Worm (Caenorhabditis elegans): Measurements from ENCODE around the gene rnr-2.

Gene rnr-2

ce11 chrIII:4096370-4096842, 1.7 kb upstream of the rnr-2 start (continued):
- TF ChIP-seq C04F5.9 (tag; optimal IDR thresholded peaks at IDR 0.05) (no peak), ces-1 (GFP tag; optimal IDR thresholded peaks at IDR 0.05) (no peak), F16B12.6 (tag; optimal IDR thresholded peaks at IDR 0.05) (peak; percentile 55), ceh-8 (GFP tag; optimal IDR thresholded peaks at IDR 0.05) (no peak), xbp-1 (tag; optimal IDR thresholded peaks at IDR 0.05) (no peak), ceh-82 (tag; optimal IDR thresholded peaks at IDR 0.05) (no peak), unc-62 (GFP tag; optimal IDR thresholded peaks at IDR 0.05) (no peak), jun-1 (tag; optimal IDR thresholded peaks at IDR 0.05) (no peak), unc-86 (tag; optimal IDR thresholded peaks at IDR 0.05) (no peak), nhr-85 (tag) (peak; percentile 72), hlh-17 (GFP tag; optimal IDR thresholded peaks at IDR 0.05; ENCODE audit: borderline replicate concordance) (no peak), nhr-90 (tag; optimal IDR thresholded peaks at IDR 0.05; ENCODE audit: poor library complexity) (no peak), nhr-11 (tag; optimal IDR thresholded peaks at IDR 0.05) (no peak), hpl-2 (GFP tag; optimal IDR thresholded peaks at IDR 0.05) (no peak), lin-15B (tag; optimal IDR thresholded peaks at IDR 0.05) (no peak), zag-1 (tag; optimal IDR thresholded peaks at IDR 0.05) (no peak), nhr-47 (tag; optimal IDR thresholded peaks at IDR 0.05) (peak; percentile 6), fkh-10 (GFP tag; optimal IDR thresholded peaks at IDR 0.05) (no peak), aly-2 (tag; optimal IDR thresholded peaks at IDR 0.05) (no peak), snu-23 (GFP tag; optimal IDR thresholded peaks at IDR 0.05) (peak; percentile 22), fkh-4 (tag; optimal IDR thresholded peaks at IDR 0.05; ENCODE audit: borderline replicate concordance) (no peak), blmp-1 (tag; optimal IDR thresholded peaks at IDR 0.05) (no peak), hlh-4 (tag; optimal IDR thresholded peaks at IDR 0.05) (no peak), elt-3 (tag; optimal IDR thresholded peaks at IDR 0.05) (no peak), lir-3 (tag; optimal IDR thresholded peaks at IDR 0.05; ENCODE audit: poor library complexity) (no peak), zip-4 (GFP tag; optimal IDR thresholded peaks at IDR 0.05) (no peak), egl-27 (tag; optimal IDR thresholded peaks at IDR 0.05) (no peak), nhr-237 (tag; optimal IDR thresholded peaks at IDR 0.05) (no peak), Y116A8C.19 (tag; optimal IDR thresholded peaks at IDR 0.05; ENCODE audit: borderline replicate concordance) (no peak), sup-37 (GFP tag; optimal IDR thresholded peaks at IDR 0.05) (no peak), lin-35 (GFP tag; optimal IDR thresholded peaks at IDR 0.05) (peak in 1 of 2 experiments; percentile 22)

- TF ChIP-seq blmp-1 (tag; optimal IDR thresholded peaks at IDR 0.05) (peak; percentile 8), sox-4 (tag; optimal IDR thresholded peaks at IDR 0.05) (no peak), egl-13 (tag; optimal IDR thresholded peaks at IDR 0.05) (no peak), ztf-11 (tag; optimal IDR thresholded peaks at IDR 0.05) (no peak), ceh-88 (GFP tag; IDR thresholded peaks at IDR 0.05) (no peak), dpl-1 (GFP tag; optimal IDR thresholded peaks at IDR 0.05) (peak; percentile 64 to 72 (median 65)), lin-35 (GFP tag; optimal IDR thresholded peaks at IDR 0.05) (peak; percentile 11 to 42), ztf-4 (tag; optimal IDR thresholded peaks at IDR 0.05) (no peak), nhr-12 (tag; optimal IDR thresholded peaks at IDR 0.05) (no peak), efl-1 (optimal IDR thresholded peaks at IDR 0.05) (peak in 1 of 2 experiments; percentile 53), efl-1 (GFP tag; optimal IDR thresholded peaks at IDR 0.05 in 1 of 2) (peak; percentile 68 to 96), nhr-76 (tag; optimal IDR thresholded peaks at IDR 0.05) (no peak), dsc-1 (tag; optimal IDR thresholded peaks at IDR 0.05) (no peak), grh-1 (GFP tag; IDR thresholded peaks at IDR 0.05) (no peak), elt-3 (tag; optimal IDR thresholded peaks at IDR 0.05) (peak in 1 of 6 experiments; percentile 4)
Measured at ce11 chrIII:4095441-4096095, 847 bp upstream of the rnr-2 start, which contains the start of gene C03C10.7. C03C10.7 (plus strand) TSS chrIII:4096045.

All from whole organism, L1 larva.